Worm (Caenorhabditis elegans) whole organism, mixed stage, embryonic: ENCODE measurements around the gene C28C12.12.

Source experiments
- elt-3 ChIP-seq: fragments of 150-350 bp; optimal IDR thresholded peaks from 2 replicates; lab custom pipeline; 2014; ENCODE audit warnings: missing biosample characterization, missing genetic modification characterization
- lin-13 ChIP-seq: fragments of 150-350 bp; optimal IDR thresholded peaks from 2 replicates; lab custom pipeline; 2014; ENCODE audit warnings: missing biosample characterization, missing genetic modification characterization
- mep-1 ChIP-seq: fragments of 150-350 bp; optimal IDR thresholded peaks from 2 replicates; lab custom pipeline; 2017; ENCODE audit warnings: missing biosample characterization, missing genetic modification reagents, missing genetic modification characterization, inconsistent platforms
- snpc-4 ChIP-seq: fragments of 150-350 bp; optimal IDR thresholded peaks from 2 replicates; lab custom pipeline; 2014; ENCODE audit warnings: missing biosample characterization, missing genetic modification characterization

- TF ChIP-seq snpc-4 (tag; lab: Kevin White, UChicago) (no peak), mep-1 (tag; lab: Kevin White, UChicago) (no peak), lin-13 (tag; lab: Kevin White, UChicago) (no peak), elt-3 (no peak)
These were observed 16.5 kb upstream of the C28C12.12 start, which contains the start of gene C09G4.4 for ce11 chrIV:8512679-8513078.
